Worm (Caenorhabditis elegans): ENCODE data around the gene ZK1127.3.

The ZK1127.3 gene

DNA sequence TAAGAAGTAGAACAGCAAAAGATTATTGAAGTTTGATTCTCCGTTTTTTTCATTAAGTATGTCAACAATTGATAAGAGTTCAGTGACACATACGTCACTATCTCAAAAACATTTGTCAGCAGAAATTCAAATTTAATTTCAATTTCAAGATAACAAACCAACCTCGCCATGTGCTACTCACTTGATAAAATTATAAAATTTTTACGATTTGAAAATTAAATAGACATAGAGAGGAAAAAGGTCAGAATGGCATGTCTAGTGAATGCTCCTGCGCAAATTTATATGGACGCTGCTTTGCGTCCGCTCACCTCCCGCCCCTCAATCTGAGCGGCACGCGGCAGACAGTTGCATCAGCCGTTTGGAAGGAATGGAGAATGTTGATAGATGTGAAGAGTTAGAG is 5.1 kb downstream of the ZK1127.3 start (continued):
- TF ChIP-seq zip-2 (tag; optimal IDR thresholded peaks at IDR 0.05) (peak; percentile 14), nhr-41 (GFP tag; IDR thresholded peaks at IDR 0.05) (peak; percentile 77), saeg-2 (GFP tag; IDR thresholded peaks at IDR 0.05) (no peak), zip-11 (GFP tag; IDR thresholded peaks at IDR 0.05) (no peak), nhr-28 (tag; optimal IDR thresholded peaks at IDR 0.05) (peak; percentile 28)

DNA sequence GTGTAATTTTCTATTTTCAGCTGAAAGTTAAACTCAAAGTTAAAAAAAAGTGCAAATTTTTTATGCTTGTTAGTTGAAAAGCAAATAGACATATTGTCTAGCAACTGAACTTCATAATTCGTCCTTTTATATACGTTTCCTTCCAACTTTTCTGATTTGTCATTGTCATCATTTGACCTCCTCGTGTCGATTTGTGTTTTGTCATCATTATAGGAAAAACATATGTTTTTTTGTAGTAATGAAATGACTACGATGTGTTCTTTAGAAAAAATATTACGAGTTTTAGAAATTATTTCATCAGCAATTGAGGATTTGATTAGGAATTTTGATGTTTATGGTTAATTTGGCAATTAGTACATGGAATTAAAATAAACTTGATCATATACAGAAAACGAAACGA is 5.7 kb downstream of the ZK1127.3 start:
- TF ChIP-seq nhr-77 (tag; optimal IDR thresholded peaks at IDR 0.05) = no peak
- no peak for TF ChIP-seq unc-39 (tag; optimal IDR thresholded peaks at IDR 0.05)
- peak; percentile 41 for TF ChIP-seq hlh-30 (tag; optimal IDR thresholded peaks at IDR 0.05; ENCODE audit: insufficient read depth)
- no peak for TF ChIP-seq lin-39 (tag; optimal IDR thresholded peaks at IDR 0.05)

DNA sequence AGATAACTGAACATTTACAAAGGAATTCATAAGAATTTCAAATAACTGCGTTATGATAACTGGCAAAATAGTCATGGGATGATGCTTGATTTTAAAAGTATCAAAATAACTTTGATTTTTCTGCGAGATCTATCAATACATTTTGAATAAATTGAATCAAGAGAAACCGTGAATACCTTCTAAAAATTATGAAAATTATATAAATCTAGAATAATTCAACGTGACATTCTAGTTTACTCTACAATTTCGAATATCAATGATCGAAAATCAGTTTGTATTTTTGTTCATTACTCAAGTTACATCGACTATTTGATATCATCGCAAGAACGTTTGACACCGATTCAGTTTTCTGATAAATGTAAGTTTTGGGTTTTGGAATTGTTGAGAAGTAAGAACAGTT is 6.6 kb downstream of the ZK1127.3 start, which contains the start of gene acs-6:
Gene acs-6 (plus strand): TSS at position 301 of the 400 bp plus-strand sequence.
- TF ChIP-seq ZK337.2 (GFP tag; IDR thresholded peaks at IDR 0.05) (no peak), attf-4 (tag; optimal IDR thresholded peaks at IDR 0.05) (no peak), snpc-1.2 (GFP tag; IDR thresholded peaks at IDR 0.05) (no peak), ZK546.5 (tag; optimal IDR thresholded peaks at IDR 0.05) (no peak), lin-13 (GFP tag; optimal IDR thresholded peaks at IDR 0.05) (no peak), dmd-6 (GFP tag; IDR thresholded peaks at IDR 0.05) (no peak), nhr-76 (tag; optimal IDR thresholded peaks at IDR 0.05) (no peak), php-3 (GFP tag; IDR thresholded peaks at IDR 0.05) (no peak), egl-43 (GFP tag; IDR thresholded peaks at IDR 0.05) (no peak), lir-3 (tag; optimal IDR thresholded peaks at IDR 0.05) (no peak), fos-1 (tag; optimal IDR thresholded peaks at IDR 0.05) (no peak), spr-3 (GFP tag; optimal IDR thresholded peaks at IDR 0.05) (no peak), nhr-42 (GFP tag; IDR thresholded peaks at IDR 0.05) (no peak), saeg-2 (GFP tag; IDR thresholded peaks at IDR 0.05) (no peak)

DNA sequence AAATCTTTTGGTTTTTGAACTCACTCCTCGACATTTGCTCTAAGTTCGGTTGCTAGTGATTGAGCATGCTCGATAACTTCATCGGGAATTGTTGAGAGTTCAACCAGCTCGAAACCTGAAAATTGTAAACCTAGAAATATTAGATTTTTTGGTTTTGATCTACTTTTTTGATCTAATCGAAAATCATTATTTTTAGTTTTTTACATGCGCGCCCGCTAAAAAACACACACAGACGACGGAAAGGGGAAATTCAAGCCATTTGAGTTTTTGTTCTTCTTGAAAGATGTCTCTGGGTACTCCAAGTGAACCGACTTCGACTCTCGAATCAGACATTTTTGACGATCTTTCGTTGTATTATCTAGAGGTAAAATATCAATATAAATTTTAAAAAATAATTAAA is 10.3 kb downstream of the ZK1127.3 start, which contains the start of gene nos-2:
Gene nos-2 (plus strand): TSS at position 228 of the 400 bp plus-strand sequence.
- TF ChIP-seq cey-2 (tag; optimal IDR thresholded peaks at IDR 0.05; ENCODE audit: borderline replicate concordance, insufficient read depth) (no peak), zip-2 (tag; optimal IDR thresholded peaks at IDR 0.05) (no peak), ama-1 (optimal IDR thresholded peaks at IDR 0.05) (no peak), T26A8.4 (GFP tag; IDR thresholded peaks at IDR 0.05) (no peak), nhr-76 (tag; optimal IDR thresholded peaks at IDR 0.05) (no peak), lin-13 (GFP tag; optimal IDR thresholded peaks at IDR 0.05) (no peak), dmd-8 (GFP tag; IDR thresholded peaks at IDR 0.05) (no peak), madf-9 (GFP tag; conservative IDR thresholded peaks at IDR 0.05) (no peak), Y5F2A.4 (GFP tag; optimal IDR thresholded peaks at IDR 0.05) (no peak), Y75B8A.6 (GFP tag; IDR thresholded peaks at IDR 0.05) (no peak), skn-1 (tag; optimal IDR thresholded peaks at IDR 0.05) (no peak), rbr-2 (tag; optimal IDR thresholded peaks at IDR 0.05) (no peak), nhr-10 (tag; optimal IDR thresholded peaks at IDR 0.05) (no peak)

DNA sequence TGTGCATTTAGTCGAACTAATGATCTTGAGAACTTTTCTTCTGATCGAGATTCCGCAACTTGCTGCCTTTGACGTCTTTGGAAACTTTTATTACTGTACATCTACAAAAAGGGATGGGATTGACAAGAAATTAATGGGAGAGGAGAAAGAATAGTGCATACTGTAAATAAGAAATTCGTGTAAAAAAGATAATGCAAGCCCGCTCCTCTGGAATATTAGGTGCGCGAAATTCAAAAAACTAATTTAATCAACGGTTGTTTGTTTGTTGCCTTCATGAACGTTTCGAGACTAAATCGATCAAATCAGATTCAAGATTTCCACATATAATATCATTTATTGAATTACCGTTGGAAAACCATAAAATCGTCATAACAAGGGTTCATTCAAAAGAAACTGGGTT is 14.8 kb downstream of the ZK1127.3 start, which contains the start of gene him-14:
Gene him-14 (minus strand): TSS at position 101 of the 400 bp plus-strand sequence.
- peak; percentile 82 for TF ChIP-seq aha-1 (tag)
- TF ChIP-seq nhr-48 (tag; optimal IDR thresholded peaks at IDR 0.05) = no peak
- TF ChIP-seq egl-27 (tag; optimal IDR thresholded peaks at IDR 0.05) = no peak
- TF ChIP-seq cey-2 (tag; optimal IDR thresholded peaks at IDR 0.05; ENCODE audit: borderline replicate concordance, insufficient read depth) = no peak
